Worm (Caenorhabditis elegans) whole organism, early embryonic: ENCODE results near the gene tost-1.

Experiments
- ama-1 ChIP-seq: fragments of 150-350 bp; optimal IDR thresholded peaks from 2 replicates; lab custom pipeline; 2014
- ceh-13 ChIP-seq: fragments of 200-800 bp; sonication (Bioruptor generic); optimal IDR thresholded peaks from 2 replicates; lab custom pipeline; 2018; ENCODE audit warnings: mild to moderate bottlenecking, missing genetic modification characterization, missing compliant biosample characterization
- ceh-36 ChIP-seq: sonication (generic microtip); optimal IDR thresholded peaks from 2 replicates; lab custom pipeline; 2016; ENCODE audit warnings: missing genetic modification characterization, inconsistent platforms, missing compliant biosample characterization
- ets-7 ChIP-seq: sonication (generic microtip); optimal IDR thresholded peaks from 2 replicates; lab custom pipeline; 2016; ENCODE audit warnings: missing genotype, missing genetic modification characterization, missing compliant biosample characterization
- flt-1 ChIP-seq: fragments of 200-800 bp; sonication (Bioruptor generic); IDR thresholded peaks from 2 replicates; pipeline ENCODE4 v1.3.6; 2022; ENCODE audit warnings: missing genetic modification characterization, missing compliant biosample characterization
- hnd-1 ChIP-seq: sonication (generic microtip); optimal IDR thresholded peaks from 2 replicates; lab custom pipeline; 2016; ENCODE audit warnings: missing genetic modification characterization, missing compliant biosample characterization
- sea-1 ChIP-seq: fragments of 200-800 bp; sonication (Bioruptor generic); conservative IDR thresholded peaks from 2 replicates; pipeline ENCODE4 v1.3.6; 2022; ENCODE audit warnings: missing genetic modification characterization, missing compliant biosample characterization
- tbx-11 ChIP-seq: fragments of 200-800 bp; sonication (Bioruptor generic); IDR thresholded peaks from 2 replicates; pipeline ENCODE4 v1.3.6; 2022; ENCODE audit warnings: missing genetic modification characterization, missing compliant biosample characterization

- TF ChIP-seq ceh-36 (tag; lab: Kevin White, UChicago): no peak
- TF ChIP-seq hnd-1: no peak
- TF ChIP-seq ceh-13 (GFP tag; lab: Kevin White, UChicago): no peak
- TF ChIP-seq ets-7: no peak
- no peak for TF ChIP-seq ama-1 (lab: Kevin White, UChicago)
- no peak for TF ChIP-seq sea-1 (GFP tag; lab: Robert Waterston, UW)
- no peak for TF ChIP-seq flt-1
- TF ChIP-seq tbx-11: no peak
These were observed 47.9 kb downstream of the tost-1 start, which contains the start of gene nspd-9 for ce11 chrIII:4830207-4830606.
